Worm (Caenorhabditis elegans) whole organism, early embryonic: Measurements from ENCODE around the gene sptl-1.
A peak's percentile ranks its signal among the peaks of the same experiment; 100 is the strongest.
"Not testable (repeated sequence)": the region's sequence is repeated elsewhere in the genome, so short reads cannot be mapped to it uniquely, and the experiment has no call there.

Source experiments
- B0310.2 ChIP-seq: sonication (generic microtip); optimal IDR thresholded peaks from 2 replicates; lab custom pipeline; 2016; ENCODE audit warnings: mild to moderate bottlenecking, missing genetic modification characterization, missing compliant biosample characterization
- F13C5.2 ChIP-seq: sonication (generic microtip); optimal IDR thresholded peaks from 2 replicates; lab custom pipeline; 2017; ENCODE audit warnings: mild to moderate bottlenecking, missing genetic modification characterization, inconsistent platforms, missing compliant biosample characterization
- aly-1 ChIP-seq: sonication (generic microtip); optimal IDR thresholded peaks from 2 replicates; lab custom pipeline; 2016; ENCODE audit warnings: missing genetic modification characterization, missing compliant biosample characterization
- ama-1 ChIP-seq: fragments of 150-350 bp; optimal IDR thresholded peaks from 2 replicates; lab custom pipeline; 2014
- ceh-13 ChIP-seq: fragments of 200-800 bp; sonication (Bioruptor generic); optimal IDR thresholded peaks from 2 replicates; lab custom pipeline; 2018; ENCODE audit warnings: mild to moderate bottlenecking, missing genetic modification characterization, missing compliant biosample characterization
- ceh-36 ChIP-seq: sonication (generic microtip); optimal IDR thresholded peaks from 2 replicates; lab custom pipeline; 2016; ENCODE audit warnings: missing genetic modification characterization, inconsistent platforms, missing compliant biosample characterization
- ets-7 ChIP-seq: sonication (generic microtip); optimal IDR thresholded peaks from 2 replicates; lab custom pipeline; 2016; ENCODE audit warnings: missing genotype, missing genetic modification characterization, missing compliant biosample characterization
- flt-1 ChIP-seq: fragments of 200-800 bp; sonication (Bioruptor generic); IDR thresholded peaks from 2 replicates; pipeline ENCODE4 v1.3.6; 2022; ENCODE audit warnings: missing genetic modification characterization, missing compliant biosample characterization
- hmbx-1 ChIP-seq: sonication (generic microtip); optimal IDR thresholded peaks from 2 replicates; lab custom pipeline; 2016; ENCODE audit warnings: mild to moderate bottlenecking, missing genetic modification characterization, missing compliant biosample characterization
- hmg-4 ChIP-seq: fragments of 200-800 bp; sonication (Bioruptor generic); optimal IDR thresholded peaks from 2 replicates; lab custom pipeline; 2018; ENCODE audit warnings: mild to moderate bottlenecking, missing genetic modification characterization, missing compliant biosample characterization
- hnd-1 ChIP-seq: sonication (generic microtip); optimal IDR thresholded peaks from 2 replicates; lab custom pipeline; 2016; ENCODE audit warnings: missing genetic modification characterization, missing compliant biosample characterization
- pes-1 ChIP-seq: fragments of 200-800 bp; sonication (Bioruptor generic); IDR thresholded peaks from 2 replicates; pipeline ENCODE4 v1.3.6; 2022; ENCODE audit warnings: missing genetic modification reagents, missing genetic modification characterization, missing compliant biosample characterization
- scrt-1 ChIP-seq: fragments of 200-800 bp; sonication (Bioruptor generic); IDR thresholded peaks from 2 replicates; pipeline ENCODE4 v1.3.6; 2022; ENCODE audit warnings: missing genetic modification characterization, missing compliant biosample characterization
- sea-1 ChIP-seq: fragments of 200-800 bp; sonication (Bioruptor generic); conservative IDR thresholded peaks from 2 replicates; pipeline ENCODE4 v1.3.6; 2022; ENCODE audit warnings: missing genetic modification characterization, missing compliant biosample characterization
- tbx-11 ChIP-seq: fragments of 200-800 bp; sonication (Bioruptor generic); IDR thresholded peaks from 2 replicates; pipeline ENCODE4 v1.3.6; 2022; ENCODE audit warnings: missing genetic modification characterization, missing compliant biosample characterization
- tbx-37 ChIP-seq: fragments of 200-800 bp; sonication (Bioruptor generic); conservative IDR thresholded peaks from 2 replicates; pipeline ENCODE4 v1.3.6; 2022; ENCODE audit warnings: missing genetic modification reagents, missing genetic modification characterization, missing compliant biosample characterization
- tra-4 ChIP-seq: sonication (generic microtip); optimal IDR thresholded peaks from 2 replicates; lab custom pipeline; 2017; ENCODE audit warnings: missing genetic modification characterization, missing compliant biosample characterization

The sptl-1 gene

ce11 chrII:87937-88336 is 36.5 kb downstream of the sptl-1 start:
- TF ChIP-seq hmg-4 (GFP tag; lab: Kevin White, UChicago) (no peak), ceh-36 (no peak), hmbx-1 (tag; lab: Kevin White, UChicago) (no peak), pes-1 (GFP tag; lab: Robert Waterston, UW) (no peak)

ce11 chrII:91419-91818 is 40.0 kb downstream of the sptl-1 start, which contains the start of gene mcat-1:
Gene mcat-1, minus strand, starts transcription at chrII:91519.
- TF ChIP-seq B0310.2 (tag; lab: Kevin White, UChicago) (no peak), hmbx-1 (tag; lab: Kevin White, UChicago) (no peak), tbx-37 (no peak), ets-7 (tag; lab: Kevin White, UChicago) (no peak), pes-1 (GFP tag; lab: Robert Waterston, UW) (no peak)

DNA sequence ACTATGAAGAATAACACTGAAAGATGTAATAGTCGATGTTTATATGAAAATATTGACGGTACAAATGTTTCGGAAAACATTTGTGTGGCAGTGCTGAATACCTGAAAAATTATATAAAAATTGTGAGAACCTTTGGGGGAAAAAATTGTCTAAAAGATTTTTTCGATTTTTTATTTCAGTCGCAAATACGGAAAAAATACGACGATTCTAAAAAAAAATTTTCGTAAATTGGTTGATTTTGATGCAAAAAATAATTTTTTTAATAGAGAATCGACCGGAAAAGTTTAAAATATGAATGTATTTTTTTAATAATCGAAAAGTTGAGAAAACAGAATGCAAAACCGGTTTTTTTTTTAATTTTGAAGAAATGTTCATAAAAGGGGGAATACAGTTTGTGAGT is 43.7 kb downstream of the sptl-1 start, which contains the start of gene C50D2.7:
TSS of gene C50D2.7 (minus strand) at position 101 of the 400 bp plus-strand sequence.
- TF ChIP-seq scrt-1 (GFP tag; lab: Robert Waterston, UW), result no peak
- no peak for TF ChIP-seq ceh-13 (GFP tag; lab: Kevin White, UChicago)
- no peak for TF ChIP-seq ceh-36
- TF ChIP-seq sea-1 (GFP tag; lab: Robert Waterston, UW), result no peak
- TF ChIP-seq hmg-4 (GFP tag; lab: Kevin White, UChicago), result no peak
- no peak for TF ChIP-seq flt-1 (GFP tag; lab: Robert Waterston, UW)
- TF ChIP-seq hmbx-1 (tag; lab: Kevin White, UChicago), result no peak
- TF ChIP-seq aly-1 (tag; lab: Kevin White, UChicago), result no peak
- no peak for TF ChIP-seq hnd-1 (tag; lab: Kevin White, UChicago)
- no peak for TF ChIP-seq tbx-11 (GFP tag; lab: Robert Waterston, UW)
- no peak for TF ChIP-seq F13C5.2 (tag; lab: Kevin White, UChicago)
- no peak for TF ChIP-seq pes-1 (GFP tag; lab: Robert Waterston, UW)
- TF ChIP-seq B0310.2 (tag; lab: Kevin White, UChicago), result no peak
- TF ChIP-seq tbx-37, result no peak
- no peak for TF ChIP-seq ets-7 (tag; lab: Kevin White, UChicago)
- TF ChIP-seq ama-1 (lab: Kevin White, UChicago), result no peak
- no peak for TF ChIP-seq tra-4

ce11 chrII:97992-98763 is 46.7 kb downstream of the sptl-1 start, which contains the start of the genes luc-7L3 and sftb-6:
Gene luc-7L3, minus strand, starts transcription at chrII:98027.
Gene sftb-6, plus strand, starts transcription at chrII:98404.
- TF ChIP-seq scrt-1 (GFP tag; lab: Robert Waterston, UW) (no peak), hmbx-1 (tag; lab: Kevin White, UChicago) (peak; percentile 40), F13C5.2 (tag; lab: Kevin White, UChicago) (peak; percentile 69), hmg-4 (GFP tag; lab: Kevin White, UChicago) (no peak), pes-1 (GFP tag; lab: Robert Waterston, UW) (no peak)

DNA sequence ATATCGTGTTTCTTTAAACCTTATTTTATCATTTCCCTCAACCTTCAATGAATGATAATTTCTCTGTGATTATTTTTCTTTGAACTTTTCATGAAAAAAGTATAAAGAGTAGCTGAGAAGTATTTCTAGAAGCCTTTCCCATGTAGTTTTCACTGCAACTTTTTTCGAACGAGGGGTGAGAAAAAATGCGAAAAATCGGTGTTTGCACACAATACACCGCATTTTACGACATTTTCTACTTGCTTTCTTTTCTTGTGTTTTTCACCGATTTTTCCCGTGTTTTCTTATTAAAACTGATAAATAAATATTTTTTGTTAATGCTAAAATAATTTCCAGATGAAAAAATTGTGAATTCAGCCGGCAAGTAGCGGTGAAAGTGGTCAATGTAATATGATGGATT is 47.4 kb downstream of the sptl-1 start, which contains the start of gene C50D2.10:
TSS of gene C50D2.10 (plus strand) at position 245 of the 400 bp plus-strand sequence.
- TF ChIP-seq aly-1 (tag; lab: Kevin White, UChicago); ets-7 (tag; lab: Kevin White, UChicago); flt-1 (GFP tag; lab: Robert Waterston, UW): not testable (repeated sequence)

- TF ChIP-seq pes-1 (GFP tag; lab: Robert Waterston, UW), result no peak
- TF ChIP-seq sea-1 (GFP tag; lab: Robert Waterston, UW), result 0 out of 2 replicates have a peak, but pooled peaks have one; percentile 52
These were observed 49.7 kb downstream of the sptl-1 start for ce11 chrII:101176-101575.

DNA sequence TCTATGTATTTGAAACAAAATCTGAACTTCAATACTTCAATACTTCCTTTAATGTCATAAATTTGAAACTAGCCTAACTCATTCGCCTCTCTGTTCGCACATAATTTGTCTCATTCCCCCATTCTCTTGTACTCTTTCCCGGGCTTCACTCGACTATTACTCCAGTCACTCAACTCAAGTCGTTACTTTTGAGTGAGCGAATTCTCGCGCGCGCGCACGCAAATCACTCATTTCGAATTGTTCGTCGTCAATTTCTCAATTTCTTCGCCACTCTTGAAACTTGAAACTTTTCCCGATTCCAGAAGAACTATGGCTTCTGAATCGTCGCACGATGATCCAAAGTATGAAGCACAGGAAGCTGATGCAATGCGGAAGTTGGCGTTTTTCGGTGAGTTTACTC is 52.8 kb downstream of the sptl-1 start, which contains the start of gene col-68:
TSS of gene col-68 (plus strand) at position 301 of the 400 bp plus-strand sequence.
- no peak for TF ChIP-seq flt-1 (GFP tag; lab: Robert Waterston, UW)
- TF ChIP-seq ets-7 (tag; lab: Kevin White, UChicago), result no peak
- no peak for TF ChIP-seq hnd-1 (tag; lab: Kevin White, UChicago)
- TF ChIP-seq ceh-36, result no peak
- no peak for TF ChIP-seq scrt-1 (GFP tag; lab: Robert Waterston, UW)
- no peak for TF ChIP-seq hmbx-1 (tag; lab: Kevin White, UChicago)
- no peak for TF ChIP-seq tbx-11 (GFP tag; lab: Robert Waterston, UW)
- no peak for TF ChIP-seq hmg-4 (GFP tag; lab: Kevin White, UChicago)
- no peak for TF ChIP-seq ceh-13 (GFP tag; lab: Kevin White, UChicago)
- TF ChIP-seq B0310.2 (tag; lab: Kevin White, UChicago), result no peak
- TF ChIP-seq aly-1 (tag; lab: Kevin White, UChicago), result no peak
- TF ChIP-seq tra-4, result no peak

DNA sequence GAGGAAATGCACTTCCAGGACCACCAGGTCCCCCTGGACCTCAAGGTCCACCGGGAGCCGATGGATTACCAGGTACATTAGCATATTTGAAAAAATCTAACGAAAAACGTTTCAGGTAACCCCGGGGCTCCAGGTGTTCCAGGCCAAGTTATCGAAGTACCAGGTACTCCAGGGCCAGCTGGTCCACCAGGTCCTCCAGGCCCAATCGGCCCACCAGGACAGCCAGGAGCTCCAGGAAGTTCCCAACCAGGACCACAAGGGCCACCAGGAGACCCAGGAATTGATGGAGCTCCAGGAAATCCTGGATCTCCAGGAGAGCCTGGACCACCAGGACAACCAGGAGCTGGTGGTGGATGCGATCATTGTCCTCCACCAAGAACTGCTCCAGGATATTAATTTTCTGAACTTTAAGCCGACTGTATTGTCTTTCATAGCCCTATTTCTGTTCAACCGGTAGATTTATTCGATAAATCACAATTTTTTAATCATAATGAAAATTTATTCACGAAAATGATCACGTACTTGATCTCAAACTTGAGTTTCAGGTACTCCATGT is 54.0 kb downstream of the sptl-1 start:
- no peak for TF ChIP-seq flt-1 (GFP tag; lab: Robert Waterston, UW)
- TF ChIP-seq hmbx-1 (tag; lab: Kevin White, UChicago), result no peak
